Worm (Caenorhabditis elegans) whole organism, L4/young adult: Measurements from ENCODE around the gene Y37E11B.5.
"Not testable (repeated sequence)": the region's sequence is repeated elsewhere in the genome, so short reads cannot be mapped to it uniquely, and the experiment has no call there.

ENCODE experiments used
- W03F9.2 ChIP-seq: fragments of 150-350 bp; optimal IDR thresholded peaks from 2 replicates; lab custom pipeline; 2014; ENCODE audit warnings: missing biosample characterization, missing genetic modification characterization
- dao-5 ChIP-seq: sonication (generic microtip); optimal IDR thresholded peaks from 2 replicates; lab custom pipeline; 2016; ENCODE audit warnings: missing genotype, missing genetic modification characterization, moderate library complexity, missing compliant biosample characterization
- him-1 ChIP-seq: sonication (generic microtip); optimal IDR thresholded peaks from 2 replicates; lab custom pipeline; 2016; ENCODE audit warnings: missing genotype, missing genetic modification reagents, missing genetic modification characterization, missing compliant biosample characterization

Y37E11B.5 gene

DNA sequence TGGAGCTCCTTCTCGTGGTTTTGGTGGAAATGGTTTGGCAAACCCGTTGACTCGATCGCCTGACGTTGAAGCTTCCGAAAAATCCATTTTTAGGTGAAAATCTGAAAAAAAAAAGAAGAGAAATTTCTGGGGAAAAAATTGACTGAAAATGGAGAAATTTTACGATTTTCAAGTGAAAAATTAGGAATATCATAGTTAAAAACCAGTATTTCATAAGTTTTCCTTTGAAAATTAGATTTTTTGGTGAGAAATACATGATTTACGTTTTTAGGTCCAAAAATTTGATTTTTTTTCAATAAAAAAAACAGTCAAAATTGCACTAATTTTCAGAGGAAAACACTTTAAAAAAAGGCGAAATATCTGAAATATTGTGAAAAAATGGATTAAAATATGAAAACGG lies 4.8 kb downstream of the Y37E11B.5 start, which contains the start of gene taf-2:
Gene taf-2 (minus strand): TSS at position 101 of the 400 bp plus-strand sequence.
- TF ChIP-seq him-1 (tag; lab: Kevin White, UChicago), result no peak
- no peak for TF ChIP-seq W03F9.2 (tag; lab: Kevin White, UChicago)
- TF ChIP-seq dao-5 (tag; lab: Kevin White, UChicago), result no peak

DNA sequence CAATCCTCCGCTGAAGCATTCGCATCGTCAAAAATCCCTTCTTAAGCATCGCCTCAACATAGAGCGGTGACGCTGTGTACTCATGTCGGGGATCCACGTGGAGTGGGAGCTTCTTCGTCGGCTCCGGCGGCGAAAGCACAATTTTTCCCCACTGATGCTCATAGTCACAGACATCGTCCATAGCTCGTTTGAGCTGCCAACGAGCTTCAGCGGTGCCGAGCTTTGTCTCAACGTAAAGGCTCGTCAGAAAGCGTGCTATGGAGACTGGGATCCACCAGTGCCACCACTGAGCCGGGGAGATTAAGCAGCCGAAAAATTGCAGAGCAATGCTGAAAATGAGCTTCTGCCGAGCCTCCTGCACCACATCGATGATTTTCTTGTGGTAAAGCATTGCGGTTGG lies 7.5 kb downstream of the Y37E11B.5 start:
- TF ChIP-seq dao-5 (tag; lab: Kevin White, UChicago) (no peak), W03F9.2 (tag; lab: Kevin White, UChicago) (no peak), him-1 (tag; lab: Kevin White, UChicago) (no peak)

DNA sequence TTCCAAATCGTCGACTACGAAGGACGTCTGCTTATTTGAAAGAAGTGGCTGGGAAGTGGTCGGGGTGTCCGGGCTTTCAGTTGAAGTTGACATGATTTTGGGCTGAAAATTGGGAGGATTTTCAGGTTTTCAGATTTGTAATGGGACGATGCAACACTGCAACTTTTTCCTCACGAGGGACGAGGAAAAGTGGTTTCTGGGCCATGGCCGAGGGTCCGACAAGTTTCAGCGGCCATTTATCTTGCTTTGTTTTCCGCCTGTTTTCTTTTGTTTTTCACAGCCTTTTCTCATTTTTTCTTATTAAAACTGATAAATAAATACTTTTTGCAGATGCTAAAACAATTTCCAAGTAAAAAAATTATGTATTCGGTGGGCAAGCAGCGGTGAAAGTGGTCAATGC lies 15.5 kb downstream of the Y37E11B.5 start, which contains the start of gene blos-7:
Gene blos-7 (minus strand): TSS at position 101 of the 400 bp plus-strand sequence.
- not testable (repeated sequence) for TF ChIP-seq him-1, W03F9.2, dao-5 (tag; lab: Kevin White, UChicago)

- no peak for TF ChIP-seq dao-5 (tag; lab: Kevin White, UChicago)
- TF ChIP-seq W03F9.2 (tag; lab: Kevin White, UChicago), result no peak
- no peak for TF ChIP-seq him-1 (tag; lab: Kevin White, UChicago)
These were observed 18.8 kb downstream of the Y37E11B.5 start, which contains the start of gene Y37E11B.1 for ce11 chrIV:3579477-3579975. Y37E11B.1 (plus strand) TSS chrIV:3579621.

- TF ChIP-seq him-1 (tag; lab: Kevin White, UChicago) (no peak), dao-5 (tag; lab: Kevin White, UChicago) (no peak), W03F9.2 (tag; lab: Kevin White, UChicago) (no peak)
These were observed 19.7 kb downstream of the Y37E11B.5 start for ce11 chrIV:3578667-3579066.

DNA sequence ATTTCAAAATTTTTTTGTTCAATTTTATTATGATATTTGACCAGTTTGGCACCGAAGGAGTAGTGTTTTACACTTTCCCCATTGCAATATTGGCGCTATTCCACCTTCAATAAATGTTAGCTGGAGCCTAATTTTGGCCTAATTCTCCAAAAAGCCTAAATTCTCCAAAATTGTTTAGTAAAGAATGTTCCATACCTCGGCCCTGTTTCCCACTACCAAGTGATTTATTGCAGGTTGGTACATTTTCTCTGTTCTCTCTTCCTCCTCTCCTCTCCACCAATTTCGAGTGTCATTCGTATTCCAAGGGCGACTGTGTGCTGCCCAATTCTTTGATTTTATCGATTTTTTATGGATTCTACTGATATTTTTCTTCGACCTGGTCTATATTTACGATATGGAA lies 20.2 kb downstream of the Y37E11B.5 start, which contains the start of gene Y37E11B.2:
Gene Y37E11B.2 (plus strand): TSS at position 301 of the 400 bp plus-strand sequence.
- TF ChIP-seq him-1 (tag; lab: Kevin White, UChicago), result no peak
- TF ChIP-seq dao-5 (tag; lab: Kevin White, UChicago), result no peak
- TF ChIP-seq W03F9.2 (tag; lab: Kevin White, UChicago), result no peak

ce11 chrIV:3570612-3571011 lies 27.7 kb downstream of the Y37E11B.5 start:
- no peak for TF ChIP-seq W03F9.2 (tag; lab: Kevin White, UChicago)
- TF ChIP-seq him-1 (tag; lab: Kevin White, UChicago), result no peak
- TF ChIP-seq dao-5 (tag; lab: Kevin White, UChicago), result no peak

ce11 chrIV:3568608-3569007 lies 29.7 kb downstream of the Y37E11B.5 start, which contains the start of gene otpl-1:
otpl-1 (plus strand) TSS chrIV:3568979.
- TF ChIP-seq him-1 (tag; lab: Kevin White, UChicago), result no peak
- no peak for TF ChIP-seq dao-5 (tag; lab: Kevin White, UChicago)
- TF ChIP-seq W03F9.2 (tag; lab: Kevin White, UChicago), result no peak

ce11 chrIV:3564901-3565300 lies 33.5 kb downstream of the Y37E11B.5 start, which contains the start of gene sre-5:
sre-5 (plus strand) TSS chrIV:3565201.
- TF ChIP-seq him-1 (tag; lab: Kevin White, UChicago) (no peak), W03F9.2 (tag; lab: Kevin White, UChicago) (no peak), dao-5 (tag; lab: Kevin White, UChicago) (no peak)

DNA sequence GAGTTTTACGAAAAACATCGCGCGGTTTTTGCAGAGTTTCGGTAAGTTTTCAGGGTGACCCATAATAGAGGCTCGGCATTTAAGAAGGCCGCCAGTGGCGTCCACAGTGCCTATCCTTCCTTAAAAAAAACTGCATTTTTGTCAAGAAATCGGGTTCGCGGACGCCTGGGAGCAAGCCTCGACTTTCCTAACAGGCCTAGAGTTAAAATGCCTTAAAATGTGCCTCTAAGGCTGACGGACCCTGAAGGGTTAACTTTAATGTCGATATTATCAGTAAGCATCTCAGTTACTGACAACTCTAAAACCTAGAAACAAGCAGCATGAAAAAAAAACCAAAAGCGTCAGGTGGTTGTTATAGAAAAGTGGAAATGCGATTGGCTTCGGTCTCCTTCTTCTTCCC lies 39.2 kb downstream of the Y37E11B.5 start:
- TF ChIP-seq him-1 (tag; lab: Kevin White, UChicago), result no peak

DNA sequence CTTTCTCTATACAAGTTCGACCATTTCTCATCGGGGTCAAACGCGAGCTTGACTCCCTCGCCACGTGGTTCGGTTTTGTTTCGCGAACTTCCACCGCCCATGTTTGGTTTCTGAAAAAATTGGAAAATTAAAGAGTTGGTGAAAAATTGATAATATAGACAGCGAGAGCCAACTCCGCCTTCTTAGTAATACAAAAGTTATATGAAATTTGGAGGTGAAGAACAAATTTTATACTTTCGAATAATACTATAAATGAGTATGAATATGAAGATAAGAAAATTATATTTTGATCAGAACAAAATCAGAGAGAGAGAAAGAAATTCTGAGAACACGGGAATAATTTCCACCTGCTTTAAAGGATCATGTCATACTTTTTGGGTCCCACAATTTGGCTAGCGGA lies 41.0 kb downstream of the Y37E11B.5 start, which contains the start of gene osm-9:
Gene osm-9 (minus strand): TSS at position 101 of the 400 bp plus-strand sequence.
- TF ChIP-seq him-1 (tag; lab: Kevin White, UChicago) (no peak), dao-5 (tag; lab: Kevin White, UChicago) (no peak), W03F9.2 (tag; lab: Kevin White, UChicago) (no peak)

DNA sequence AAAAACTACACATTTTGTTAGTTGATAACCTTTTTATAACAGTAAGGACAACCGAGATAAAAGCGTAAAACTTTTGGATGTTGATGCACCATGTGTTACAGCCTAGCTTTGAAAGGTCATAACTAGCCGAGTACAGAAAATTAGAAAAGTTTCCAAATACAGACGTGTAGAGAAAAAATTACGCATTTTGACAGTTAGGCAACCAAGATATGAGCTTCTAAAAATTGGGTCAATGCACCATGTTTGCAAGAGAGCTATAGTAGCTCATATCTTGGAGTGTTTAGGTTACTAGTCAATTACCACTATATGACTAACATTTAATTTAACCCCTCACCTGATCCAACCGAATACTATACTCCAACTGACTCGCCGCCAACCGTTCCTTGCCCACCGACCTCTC lies 45.4 kb downstream of the Y37E11B.5 start:
- no peak for TF ChIP-seq W03F9.2 (tag; lab: Kevin White, UChicago)
- no peak for TF ChIP-seq dao-5 (tag; lab: Kevin White, UChicago)
- no peak for TF ChIP-seq him-1 (tag; lab: Kevin White, UChicago)

- TF ChIP-seq him-1 (tag; lab: Kevin White, UChicago) (peak; percentile 31), dao-5 (tag; lab: Kevin White, UChicago) (no peak), W03F9.2 (tag; lab: Kevin White, UChicago) (no peak)
These were observed 46.4 kb downstream of the Y37E11B.5 start for ce11 chrIV:3551777-3552462.
